Fruit fly (Drosophila melanogaster): ENCODE data around the gene CG33061.

CG33061 gene

dm6 chr3L:16361200-16361815, 31.7 kb downstream of the CG33061 start (continued):
- TF ChIP-seq CG4707 (GFP tag; optimal IDR thresholded peaks at IDR 0.05): no peak
- TF ChIP-seq CG9609 (GFP tag; optimal IDR thresholded peaks at IDR 0.05): no peak
- no peak for TF ChIP-seq CTCF (GFP tag; optimal IDR thresholded peaks at IDR 0.05)
- no peak for TF ChIP-seq CG10565 (GFP tag; optimal IDR thresholded peaks at IDR 0.05)
- TF ChIP-seq tgo (GFP tag; IDR thresholded peaks at IDR 0.05): no peak
- TF ChIP-seq ase (GFP tag; IDR thresholded peaks at IDR 0.05): no peak
- TF ChIP-seq CG8765 (GFP tag; IDR thresholded peaks at IDR 0.05): no peak
- no peak for TF ChIP-seq Abd-B (GFP tag; optimal IDR thresholded peaks at IDR 0.05)
- no peak for TF ChIP-seq ken (GFP tag; IDR thresholded peaks at IDR 0.05)
- TF ChIP-seq Lim3 (GFP tag; IDR thresholded peaks at IDR 0.05): no peak
- TF ChIP-seq Ssrp (tag; optimal IDR thresholded peaks at IDR 0.05): no peak
- no peak for TF ChIP-seq yki (optimal IDR thresholded peaks at IDR 0.05)
- no peak for TF ChIP-seq disco-r (GFP tag; optimal IDR thresholded peaks at IDR 0.05)
- no peak for TF ChIP-seq Dll (GFP tag; IDR thresholded peaks at IDR 0.05; ENCODE audit: partially characterized antibody)
- TF ChIP-seq sisA (GFP tag; IDR thresholded peaks at IDR 0.05): no peak
- TF ChIP-seq Oli (tag; optimal IDR thresholded peaks at IDR 0.05): no peak
- no peak for TF ChIP-seq scrt (GFP tag; optimal IDR thresholded peaks at IDR 0.05)
- TF ChIP-seq CG8478 (optimal IDR thresholded peaks at IDR 0.05): peak; percentile 45
- 0 out of 3 replicates have a peak, but pooled peaks have one; percentile 12 for TF ChIP-seq Dbx (GFP tag; IDR thresholded peaks at IDR 0.05)
- TF ChIP-seq CG17802 (tag; optimal IDR thresholded peaks at IDR 0.05): no peak
- no peak for TF ChIP-seq jing (GFP tag; optimal IDR thresholded peaks at IDR 0.05)
- TF ChIP-seq Gsc (GFP tag; IDR thresholded peaks at IDR 0.05): no peak
- no peak for TF ChIP-seq repo (GFP tag; optimal IDR thresholded peaks at IDR 0.05)
- TF ChIP-seq CG18011 (GFP tag; optimal IDR thresholded peaks at IDR 0.05): no peak
- TF ChIP-seq vvl (GFP tag; IDR thresholded peaks at IDR 0.05): no peak
- TF ChIP-seq Hr3 (GFP tag; optimal IDR thresholded peaks at IDR 0.05): no peak
- no peak for TF ChIP-seq CG12942 (GFP tag; optimal IDR thresholded peaks at IDR 0.05)
- TF ChIP-seq CG1792 (GFP tag; optimal IDR thresholded peaks at IDR 0.05): no peak
- TF ChIP-seq Max (GFP tag; optimal IDR thresholded peaks at IDR 0.05): no peak
- 0 out of 3 replicates have a peak, but pooled peaks have one; percentile 28 for TF ChIP-seq hb (GFP tag; IDR thresholded peaks at IDR 0.05; ENCODE audit: partially characterized antibody)
- TF ChIP-seq CG6654 (GFP tag; optimal IDR thresholded peaks at IDR 0.05): no peak
- TF ChIP-seq CG7987 (GFP tag; optimal IDR thresholded peaks at IDR 0.05): no peak
- TF ChIP-seq CG10431 (GFP tag; optimal IDR thresholded peaks at IDR 0.05): no peak
- TF ChIP-seq bigmax (GFP tag; optimal IDR thresholded peaks at IDR 0.05): no peak
- no peak for TF ChIP-seq CoRest (tag; optimal IDR thresholded peaks at IDR 0.05)
- 0 out of 2 replicates have a peak, but pooled peaks have one; percentile 12 for TF ChIP-seq CG9932 (GFP tag; IDR thresholded peaks at IDR 0.05)
- no peak for TF ChIP-seq caup (GFP tag; optimal IDR thresholded peaks at IDR 0.05; ENCODE audit: severe bottlenecking)

DNA sequence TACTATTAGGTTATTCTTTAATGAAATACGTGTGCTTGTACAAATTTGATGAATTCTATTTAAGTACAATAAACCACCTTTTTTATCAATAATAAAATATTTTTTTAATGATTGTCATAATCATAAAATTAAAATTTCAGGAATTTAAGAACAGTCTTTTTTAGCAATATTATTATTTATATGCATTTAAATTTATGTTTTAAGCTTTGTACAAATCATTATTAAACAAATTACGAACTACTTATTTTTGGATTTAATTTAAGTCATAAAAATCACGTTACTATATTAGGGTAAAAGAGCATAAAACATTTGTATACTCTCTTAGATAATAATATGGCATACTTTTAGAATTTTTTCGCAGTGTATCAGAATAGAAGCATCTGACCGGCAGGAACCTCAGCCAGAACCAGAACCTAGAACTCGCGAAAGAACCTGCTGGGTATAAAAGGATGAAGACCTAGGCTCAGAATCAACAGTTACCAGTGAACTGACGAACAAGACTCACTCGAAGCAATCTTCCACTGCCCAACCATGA, 32.6 kb downstream of the CG33061 start, which contains the start of gene Cpr72Ea:
TSS of gene Cpr72Ea (plus strand) at position 485 of the 535 bp plus-strand sequence.
- TF ChIP-seq CG31441 (GFP tag; IDR thresholded peaks at IDR 0.05) (no peak), psq (GFP tag; optimal IDR thresholded peaks at IDR 0.05) (no peak), CG10321 (GFP tag; IDR thresholded peaks at IDR 0.05) (no peak), CG2199 (GFP tag; IDR thresholded peaks at IDR 0.05) (no peak), ci (GFP tag; IDR thresholded peaks at IDR 0.05) (no peak), Fer2 (tag; optimal IDR thresholded peaks at IDR 0.05) (no peak), CTCF (GFP tag; optimal IDR thresholded peaks at IDR 0.05) (no peak), lab (GFP tag; optimal IDR thresholded peaks at IDR 0.05) (no peak), CG9817 (tag; optimal IDR thresholded peaks at IDR 0.05) (no peak)
